Fruit fly (Drosophila melanogaster): Measurements from ENCODE around the gene CG17544.

CG17544 gene

DNA sequence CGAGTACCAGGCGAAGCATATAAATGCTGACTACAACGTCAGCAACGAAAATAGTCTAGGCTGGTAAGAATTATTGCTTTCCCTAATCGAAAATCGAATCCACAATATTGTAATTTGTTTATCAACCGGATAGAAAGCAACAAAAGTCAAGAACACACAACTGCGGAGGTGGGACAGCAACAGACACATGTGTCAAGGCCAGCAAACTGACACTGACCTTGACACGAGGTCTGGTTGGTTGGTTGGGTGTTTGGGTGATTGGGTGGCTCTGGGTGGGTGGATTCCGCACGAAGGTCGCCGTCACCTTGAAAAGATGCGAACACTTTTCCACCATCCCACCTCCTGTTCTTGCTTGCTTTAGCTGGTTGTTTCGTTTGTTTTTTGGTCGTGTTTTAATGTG is 4.4 kb upstream of the CG17544 start:
- TF ChIP-seq Blimp-1 (GFP tag; optimal IDR thresholded peaks at IDR 0.05), result no peak
- no peak for TF ChIP-seq CG6276 (GFP tag; optimal IDR thresholded peaks at IDR 0.05)
- TF ChIP-seq CG7368 (GFP tag; optimal IDR thresholded peaks at IDR 0.05), result no peak
- TF ChIP-seq net (GFP tag; optimal IDR thresholded peaks at IDR 0.05), result no peak

DNA sequence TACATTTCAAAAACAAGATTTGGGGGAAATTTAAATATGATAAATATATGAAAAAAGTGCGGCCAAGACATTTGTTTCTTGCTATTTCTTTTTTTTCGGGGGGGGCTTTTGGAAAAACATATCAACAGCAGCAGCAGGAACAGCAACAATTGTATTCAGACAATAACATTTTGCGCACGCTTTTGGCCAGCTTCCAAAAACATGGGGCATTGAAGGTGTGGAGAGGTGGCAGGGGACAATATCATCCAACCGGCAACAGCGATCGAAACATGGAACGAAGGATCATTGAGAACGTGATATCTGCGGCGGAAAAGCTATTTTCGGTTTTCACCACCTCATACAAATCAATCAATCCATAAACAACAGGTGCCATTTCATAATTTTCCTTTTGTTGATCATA is 3.6 kb upstream of the CG17544 start:
- TF ChIP-seq achi (GFP tag; optimal IDR thresholded peaks at IDR 0.05) (no peak), CG6163 (GFP tag; IDR thresholded peaks at IDR 0.05) (no peak), Lpt (GFP tag; optimal IDR thresholded peaks at IDR 0.05) (no peak), spab (GFP tag; optimal IDR thresholded peaks at IDR 0.05) (no peak), salr (GFP tag; optimal IDR thresholded peaks at IDR 0.05) (no peak), CG4318 (GFP tag; optimal IDR thresholded peaks at IDR 0.05) (no peak), CG15336 (GFP tag; IDR thresholded peaks at IDR 0.05) (no peak)

- TF ChIP-seq pdm3 (GFP tag; optimal IDR thresholded peaks at IDR 0.05), result peak; percentile 64
- peak; percentile 52 for TF ChIP-seq Ets96B (tag; optimal IDR thresholded peaks at IDR 0.05)
- TF ChIP-seq CG10669 (GFP tag; optimal IDR thresholded peaks at IDR 0.05), result peak; percentile 45
- TF ChIP-seq acj6 (GFP tag; optimal IDR thresholded peaks at IDR 0.05), result peak; percentile 68
- peak; percentile 29; the same call in 1 of the 2 replicates for TF ChIP-seq CG15336 (GFP tag; IDR thresholded peaks at IDR 0.05)
- TF ChIP-seq vri (GFP tag; optimal IDR thresholded peaks at IDR 0.05), result peak; percentile 81
- peak; percentile 58 for TF ChIP-seq CG34406 (GFP tag; optimal IDR thresholded peaks at IDR 0.05)
- TF ChIP-seq lz (GFP tag; optimal IDR thresholded peaks at IDR 0.05), result peak; percentile 76
- TF ChIP-seq CG8632 (GFP tag; optimal IDR thresholded peaks at IDR 0.05), result peak; percentile 39
- peak; percentile 17 for TF ChIP-seq dsx (GFP tag; optimal IDR thresholded peaks at IDR 0.05; ENCODE audit: poor library complexity, severe bottlenecking)
- TF ChIP-seq net (GFP tag; optimal IDR thresholded peaks at IDR 0.05), result peak; percentile 3
- TF ChIP-seq CG31627 (GFP tag; optimal IDR thresholded peaks at IDR 0.05), result peak; percentile 82
- peak; percentile 77 for TF ChIP-seq topi (GFP tag; optimal IDR thresholded peaks at IDR 0.05)
- peak; percentile 34 for TF ChIP-seq CG3032 (tag; optimal IDR thresholded peaks at IDR 0.05)
- TF ChIP-seq Lpt (GFP tag; optimal IDR thresholded peaks at IDR 0.05), result no peak
- peak; percentile 66 for TF ChIP-seq OdsH (GFP tag; optimal IDR thresholded peaks at IDR 0.05)
- peak; percentile 67 for TF ChIP-seq Ets21C (GFP tag; optimal IDR thresholded peaks at IDR 0.05)
- TF ChIP-seq CG8319 (GFP tag; optimal IDR thresholded peaks at IDR 0.05), result peak; percentile 26
- peak; percentile 70 for TF ChIP-seq Sox102F (GFP tag; optimal IDR thresholded peaks at IDR 0.05)
- peak; percentile 15 for TF ChIP-seq Sox15 (GFP tag; optimal IDR thresholded peaks at IDR 0.05)
- TF ChIP-seq esn (GFP tag; optimal IDR thresholded peaks at IDR 0.05), result peak; percentile 82
- peak; percentile 83 for TF ChIP-seq Met (GFP tag; optimal IDR thresholded peaks at IDR 0.05)
- no peak for TF ChIP-seq CG16779 (tag; optimal IDR thresholded peaks at IDR 0.05)
- TF ChIP-seq Hr39 (GFP tag; optimal IDR thresholded peaks at IDR 0.05), result peak; percentile 78
- TF ChIP-seq Gug (GFP tag; IDR thresholded peaks at IDR 0.05), result no peak
- peak; percentile 77 for TF ChIP-seq Sox14 (GFP tag; optimal IDR thresholded peaks at IDR 0.05)
- peak; percentile 44 for TF ChIP-seq achi (GFP tag; optimal IDR thresholded peaks at IDR 0.05)
- peak; percentile 63 for TF ChIP-seq CG10631 (GFP tag; optimal IDR thresholded peaks at IDR 0.05)
- TF ChIP-seq CG6163 (GFP tag; IDR thresholded peaks at IDR 0.05), result 0 out of 3 replicates have a peak, but pooled peaks have one; percentile 32
- peak; percentile 53 for TF ChIP-seq Hr4 (GFP tag; optimal IDR thresholded peaks at IDR 0.05)
- peak; percentile 4 for TF ChIP-seq CG11902 (GFP tag; optimal IDR thresholded peaks at IDR 0.05)
- TF ChIP-seq fkh (GFP tag; optimal IDR thresholded peaks at IDR 0.05), result no peak
- TF ChIP-seq Smox (GFP tag; optimal IDR thresholded peaks at IDR 0.05), result peak; percentile 77
- TF ChIP-seq spab (GFP tag; optimal IDR thresholded peaks at IDR 0.05), result peak; percentile 15
- no peak for TF ChIP-seq Hr38 (GFP tag; optimal IDR thresholded peaks at IDR 0.05)
- TF ChIP-seq CG6276 (GFP tag; optimal IDR thresholded peaks at IDR 0.05), result no peak
- TF ChIP-seq dac (GFP tag; optimal IDR thresholded peaks at IDR 0.05), result no peak
- TF ChIP-seq CG6808 (GFP tag; optimal IDR thresholded peaks at IDR 0.05), result peak; percentile 51
- peak; percentile 62 for TF ChIP-seq Eip75B (GFP tag; optimal IDR thresholded peaks at IDR 0.05)
- TF ChIP-seq cyc (GFP tag; optimal IDR thresholded peaks at IDR 0.05), result peak; percentile 76
- TF ChIP-seq svp (GFP tag), result peak; percentile 90
- no peak for TF ChIP-seq CG9139 (GFP tag; optimal IDR thresholded peaks at IDR 0.05)
These were observed 526 bp downstream of the CG17544 start for dm6 chr2L:19397617-19398316.

Measured in whole organism, prepupa.